Worm (Caenorhabditis elegans): ENCODE data around the gene ZK637.12.

ce11 chrIII:8878960-8879359 is 45.1 kb upstream of the ZK637.12 start:
- TF ChIP-seq unc-62 (GFP tag; optimal IDR thresholded peaks at IDR 0.05) = no peak
- no peak for TF ChIP-seq elt-1 (tag; optimal IDR thresholded peaks at IDR 0.05; ENCODE audit: borderline replicate concordance, insufficient read depth)
- no peak for TF ChIP-seq nhr-237 (tag; optimal IDR thresholded peaks at IDR 0.05)

All from whole organism, mixed stage, embryonic.